Worm (Caenorhabditis elegans): ENCODE results near the gene R09E10.5.
A peak's percentile ranks its signal among the peaks of the same experiment; 100 is the strongest.

Gene R09E10.5

DNA sequence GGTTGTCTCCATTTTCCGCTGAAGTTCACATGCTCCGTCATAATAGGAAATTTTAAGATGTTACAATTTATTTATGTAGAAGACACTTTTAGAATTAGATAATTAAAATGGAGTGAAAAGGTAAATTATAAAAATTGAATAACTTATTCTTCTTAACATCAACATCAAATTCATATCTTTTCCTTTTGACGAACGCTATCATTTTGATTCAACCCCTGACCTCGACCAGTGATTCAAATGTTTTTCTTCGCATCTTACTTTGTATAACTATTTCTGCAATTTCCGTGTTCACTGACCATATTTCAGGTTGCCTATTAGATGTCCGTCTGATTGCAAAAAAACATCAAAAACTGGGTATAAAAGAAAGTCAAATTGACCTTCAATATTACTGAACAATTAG is 25.1 kb downstream of the R09E10.5 start, which contains the start of gene Y43C5A.7:
Gene Y43C5A.7 (plus strand): TSS at position 301 of the 400 bp plus-strand sequence.
- TF ChIP-seq pes-1 (GFP tag; IDR thresholded peaks at IDR 0.05) (no peak), tra-4 (tag; optimal IDR thresholded peaks at IDR 0.05) (no peak), flt-1 (GFP tag; IDR thresholded peaks at IDR 0.05) (no peak), ceh-13 (GFP tag; optimal IDR thresholded peaks at IDR 0.05) (no peak), tbx-11 (GFP tag; IDR thresholded peaks at IDR 0.05) (no peak), aly-1 (tag; optimal IDR thresholded peaks at IDR 0.05) (no peak), hmbx-1 (tag; optimal IDR thresholded peaks at IDR 0.05) (no peak)

DNA sequence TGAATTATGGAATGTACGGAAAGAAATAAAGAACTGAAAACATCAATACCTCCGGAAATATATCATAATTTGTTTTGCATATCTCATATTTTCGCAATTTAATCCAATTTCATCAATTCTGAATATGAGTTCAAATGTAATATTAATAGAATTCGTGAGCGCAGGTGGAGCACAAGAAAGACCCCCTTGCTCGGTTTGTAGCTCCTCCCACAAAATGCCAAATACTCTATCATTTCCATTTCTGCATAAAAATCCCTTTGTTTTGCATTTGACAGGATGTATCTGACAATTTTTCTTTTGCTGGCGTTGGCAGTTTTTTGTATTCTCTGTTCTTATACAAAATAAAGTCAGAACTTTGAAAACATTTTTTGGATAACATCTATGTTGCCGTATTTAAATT is 27.1 kb downstream of the R09E10.5 start:
- TF ChIP-seq scrt-1 (GFP tag; IDR thresholded peaks at IDR 0.05) = no peak
- no peak for TF ChIP-seq flt-1 (GFP tag; IDR thresholded peaks at IDR 0.05)
- TF ChIP-seq F13C5.2 (tag; optimal IDR thresholded peaks at IDR 0.05) = no peak
- TF ChIP-seq ceh-13 (GFP tag; optimal IDR thresholded peaks at IDR 0.05) = no peak
- no peak for TF ChIP-seq tbx-11 (GFP tag; IDR thresholded peaks at IDR 0.05)
- TF ChIP-seq sea-1 (GFP tag; conservative IDR thresholded peaks at IDR 0.05) = no peak
- TF ChIP-seq ama-1 (optimal IDR thresholded peaks at IDR 0.05) = no peak
- no peak for TF ChIP-seq tbx-37 (GFP tag; conservative IDR thresholded peaks at IDR 0.05)
- no peak for TF ChIP-seq hmbx-1 (tag; optimal IDR thresholded peaks at IDR 0.05)
- no peak for TF ChIP-seq pes-1 (GFP tag; IDR thresholded peaks at IDR 0.05)
- no peak for TF ChIP-seq aly-1 (tag; optimal IDR thresholded peaks at IDR 0.05)
- TF ChIP-seq hnd-1 (tag; optimal IDR thresholded peaks at IDR 0.05) = no peak
- no peak for TF ChIP-seq hmg-4 (GFP tag; optimal IDR thresholded peaks at IDR 0.05)
- TF ChIP-seq ets-7 (tag; optimal IDR thresholded peaks at IDR 0.05) = no peak
- TF ChIP-seq B0310.2 (tag; optimal IDR thresholded peaks at IDR 0.05) = no peak
- no peak for TF ChIP-seq tra-4 (tag; optimal IDR thresholded peaks at IDR 0.05)
- TF ChIP-seq ceh-36 (tag; optimal IDR thresholded peaks at IDR 0.05) = no peak

DNA sequence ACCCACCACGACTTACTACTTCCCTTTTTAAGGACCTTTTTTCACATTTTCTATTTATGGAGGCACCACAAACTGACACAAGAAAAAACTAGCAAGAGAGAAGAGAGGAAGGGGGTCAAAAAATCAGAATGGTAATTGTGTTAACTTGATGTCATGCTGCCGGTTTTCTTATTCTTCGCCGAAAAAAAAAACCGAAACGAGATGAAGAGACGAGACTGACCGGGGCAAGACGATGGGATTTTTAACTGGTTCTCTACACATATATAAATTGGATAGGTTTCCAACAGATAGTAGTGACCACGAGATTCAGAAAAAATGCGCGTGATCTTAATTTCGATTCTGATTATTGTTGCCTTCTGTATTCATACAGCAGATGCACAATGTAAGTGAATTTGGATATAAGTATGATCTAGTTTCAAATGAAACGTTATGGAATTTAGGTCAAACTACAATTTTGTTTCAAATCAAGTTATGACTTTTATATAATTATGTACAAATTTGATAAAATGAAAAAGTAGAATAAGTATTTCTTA is 28.3 kb downstream of the R09E10.5 start, which contains the start of gene Y43C5A.3:
Gene Y43C5A.3 (plus strand): TSS at position 256 of the 533 bp plus-strand sequence.
- no peak for TF ChIP-seq ceh-13 (GFP tag; optimal IDR thresholded peaks at IDR 0.05)
- no peak for TF ChIP-seq ets-7 (tag; optimal IDR thresholded peaks at IDR 0.05)
- no peak for TF ChIP-seq hnd-1 (tag; optimal IDR thresholded peaks at IDR 0.05)
- TF ChIP-seq sea-1 (GFP tag; conservative IDR thresholded peaks at IDR 0.05) = no peak
- TF ChIP-seq hmg-4 (GFP tag; optimal IDR thresholded peaks at IDR 0.05) = no peak
- TF ChIP-seq pes-1 (GFP tag; IDR thresholded peaks at IDR 0.05) = no peak
- no peak for TF ChIP-seq tra-4 (tag; optimal IDR thresholded peaks at IDR 0.05)
- TF ChIP-seq tbx-11 (GFP tag; IDR thresholded peaks at IDR 0.05) = no peak
- TF ChIP-seq aly-1 (tag; optimal IDR thresholded peaks at IDR 0.05) = no peak
- TF ChIP-seq ceh-36 (tag; optimal IDR thresholded peaks at IDR 0.05) = no peak
- TF ChIP-seq ama-1 (optimal IDR thresholded peaks at IDR 0.05) = no peak
- no peak for TF ChIP-seq B0310.2 (tag; optimal IDR thresholded peaks at IDR 0.05)
- TF ChIP-seq flt-1 (GFP tag; IDR thresholded peaks at IDR 0.05) = no peak
- TF ChIP-seq tbx-37 (GFP tag; conservative IDR thresholded peaks at IDR 0.05) = no peak
- TF ChIP-seq F13C5.2 (tag; optimal IDR thresholded peaks at IDR 0.05) = no peak

DNA sequence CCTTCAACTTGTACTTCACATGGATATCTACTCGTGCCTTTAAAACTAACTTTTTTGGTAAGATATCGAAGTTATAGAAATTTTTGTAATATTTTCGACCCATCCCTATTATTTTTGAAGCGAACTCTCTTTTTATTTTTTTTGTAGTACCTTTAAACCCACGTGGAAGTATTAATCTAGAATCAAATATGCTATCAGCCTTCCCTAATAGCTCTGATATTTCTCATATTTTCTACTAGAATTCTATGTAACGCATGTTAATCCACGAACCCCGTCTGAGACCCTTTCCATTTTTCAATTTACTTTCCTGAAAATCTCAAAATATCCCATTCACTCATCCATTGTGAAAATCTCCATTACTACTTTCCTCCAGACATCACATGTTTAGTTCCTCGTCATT is 28.7 kb downstream of the R09E10.5 start:
- TF ChIP-seq hnd-1 (tag; optimal IDR thresholded peaks at IDR 0.05) = no peak
- TF ChIP-seq pes-1 (GFP tag; IDR thresholded peaks at IDR 0.05) = no peak
- TF ChIP-seq ama-1 (optimal IDR thresholded peaks at IDR 0.05) = no peak
- TF ChIP-seq tra-4 (tag; optimal IDR thresholded peaks at IDR 0.05) = no peak
- TF ChIP-seq B0310.2 (tag; optimal IDR thresholded peaks at IDR 0.05) = no peak
- no peak for TF ChIP-seq tbx-11 (GFP tag; IDR thresholded peaks at IDR 0.05)
- no peak for TF ChIP-seq ets-7 (tag; optimal IDR thresholded peaks at IDR 0.05)
- no peak for TF ChIP-seq sea-1 (GFP tag; conservative IDR thresholded peaks at IDR 0.05)
- no peak for TF ChIP-seq tbx-37 (GFP tag; conservative IDR thresholded peaks at IDR 0.05)
- no peak for TF ChIP-seq aly-1 (tag; optimal IDR thresholded peaks at IDR 0.05)
- TF ChIP-seq ceh-13 (GFP tag; optimal IDR thresholded peaks at IDR 0.05) = no peak
- no peak for TF ChIP-seq scrt-1 (GFP tag; IDR thresholded peaks at IDR 0.05)
- TF ChIP-seq hmbx-1 (tag; optimal IDR thresholded peaks at IDR 0.05) = no peak
- no peak for TF ChIP-seq F13C5.2 (tag; optimal IDR thresholded peaks at IDR 0.05)
- TF ChIP-seq ceh-36 (tag; optimal IDR thresholded peaks at IDR 0.05) = no peak
- no peak for TF ChIP-seq flt-1 (GFP tag; IDR thresholded peaks at IDR 0.05)
- TF ChIP-seq hmg-4 (GFP tag; optimal IDR thresholded peaks at IDR 0.05) = no peak

DNA sequence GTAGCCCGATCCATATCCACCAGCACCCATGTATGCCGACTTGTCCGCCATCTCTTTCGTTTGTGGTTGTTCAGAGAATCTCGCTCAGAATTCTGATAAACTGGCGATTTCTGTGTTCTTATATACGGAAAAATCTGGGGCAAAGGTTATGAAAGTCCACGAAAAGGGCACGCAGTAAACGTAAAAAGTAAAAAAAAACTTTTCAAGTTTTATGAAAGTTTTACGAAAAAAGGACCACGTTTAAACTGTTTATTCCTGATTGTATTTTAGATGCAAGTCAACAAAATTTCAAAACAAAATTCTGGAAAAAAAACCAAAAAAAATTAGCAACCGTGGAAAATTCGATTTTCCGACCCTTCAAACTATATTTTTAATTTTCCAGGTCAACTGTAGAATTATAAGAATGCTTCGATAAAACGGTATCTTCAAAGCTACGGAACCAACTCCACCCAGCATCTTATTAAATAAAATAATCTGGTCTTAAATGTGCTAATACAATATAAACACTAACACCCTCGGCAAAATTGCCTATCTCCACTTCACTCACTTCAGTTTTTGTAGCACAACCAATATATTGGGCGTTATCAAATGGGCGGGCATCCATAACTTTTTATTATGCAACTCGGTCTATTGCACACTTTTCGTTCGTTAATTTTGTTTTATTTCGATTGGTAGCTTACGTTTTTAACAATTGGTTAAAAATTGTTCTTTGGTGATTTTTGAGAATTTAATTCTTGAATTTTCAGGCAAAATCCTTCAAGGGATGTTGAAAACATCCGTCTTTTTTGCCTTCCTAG is 32.8 kb downstream of the R09E10.5 start, which contains the start of the genes nspd-7 and Y43C5A.2:
Gene nspd-7 (minus strand): TSS at position 51 of the 797 bp plus-strand sequence.
Gene Y43C5A.2 (plus strand): TSS at position 747 of the 797 bp plus-strand sequence.
- no peak for TF ChIP-seq tbx-11 (GFP tag; IDR thresholded peaks at IDR 0.05)
- TF ChIP-seq sea-1 (GFP tag; conservative IDR thresholded peaks at IDR 0.05) = no peak
- TF ChIP-seq pes-1 (GFP tag; IDR thresholded peaks at IDR 0.05) = no peak
- no peak for TF ChIP-seq ceh-36 (tag; optimal IDR thresholded peaks at IDR 0.05)
- TF ChIP-seq F13C5.2 (tag; optimal IDR thresholded peaks at IDR 0.05) = no peak
- no peak for TF ChIP-seq tra-4 (tag; optimal IDR thresholded peaks at IDR 0.05)
- no peak for TF ChIP-seq hnd-1 (tag; optimal IDR thresholded peaks at IDR 0.05)
- no peak for TF ChIP-seq hmg-4 (GFP tag; optimal IDR thresholded peaks at IDR 0.05)
- no peak for TF ChIP-seq ama-1 (optimal IDR thresholded peaks at IDR 0.05)
- TF ChIP-seq scrt-1 (GFP tag; IDR thresholded peaks at IDR 0.05) = no peak
- no peak for TF ChIP-seq aly-1 (tag; optimal IDR thresholded peaks at IDR 0.05)

DNA sequence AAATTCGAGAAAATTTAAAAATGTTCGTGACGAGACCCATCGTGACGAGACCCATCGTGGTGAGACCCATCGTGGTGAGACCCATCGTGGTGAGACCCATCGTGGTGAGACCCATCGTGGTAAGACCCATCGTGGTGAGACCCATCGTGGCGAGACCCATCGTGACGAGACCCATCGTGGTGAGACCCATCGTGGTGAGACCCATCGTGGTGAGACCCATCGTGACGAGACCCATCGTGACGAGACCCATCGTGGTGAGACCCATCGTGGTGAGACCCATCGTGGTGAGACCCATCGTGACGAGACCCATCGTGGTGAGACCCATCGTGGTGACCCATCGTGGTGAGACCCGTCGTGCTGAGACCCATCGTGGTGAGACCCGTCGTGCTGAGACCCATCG is 39.2 kb downstream of the R09E10.5 start:
- 0 out of 2 replicates have a peak, but pooled peaks have one; percentile 27 for TF ChIP-seq flt-1 (GFP tag; IDR thresholded peaks at IDR 0.05)

DNA sequence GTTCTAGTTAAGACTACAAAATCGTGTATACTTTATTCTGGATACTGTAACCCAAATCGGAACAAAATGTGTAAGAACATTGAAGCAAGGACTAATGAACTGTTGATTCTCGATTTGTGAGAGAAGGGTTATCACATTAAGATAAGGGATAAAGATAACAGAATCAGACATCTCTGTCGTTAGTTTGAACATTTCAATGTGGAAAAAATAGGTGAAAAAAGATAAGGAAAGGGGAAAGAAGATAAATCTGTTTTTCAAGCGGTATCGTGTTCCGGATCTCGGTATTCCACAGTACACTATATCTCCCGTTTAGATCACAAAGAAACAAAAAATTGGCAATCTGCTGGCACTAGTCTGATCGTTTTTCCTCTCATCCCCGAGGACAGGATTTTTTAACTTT is 41.0 kb downstream of the R09E10.5 start:
- TF ChIP-seq ceh-13 (GFP tag; optimal IDR thresholded peaks at IDR 0.05) = no peak
- TF ChIP-seq hnd-1 (tag; optimal IDR thresholded peaks at IDR 0.05) = no peak
- no peak for TF ChIP-seq F13C5.2 (tag; optimal IDR thresholded peaks at IDR 0.05)
- TF ChIP-seq ceh-36 (tag; optimal IDR thresholded peaks at IDR 0.05) = no peak
- TF ChIP-seq tra-4 (tag; optimal IDR thresholded peaks at IDR 0.05) = no peak
- TF ChIP-seq pes-1 (GFP tag; IDR thresholded peaks at IDR 0.05) = no peak
- no peak for TF ChIP-seq hmbx-1 (tag; optimal IDR thresholded peaks at IDR 0.05)
- TF ChIP-seq ets-7 (tag; optimal IDR thresholded peaks at IDR 0.05) = no peak
- TF ChIP-seq B0310.2 (tag; optimal IDR thresholded peaks at IDR 0.05) = no peak

All from whole organism, early embryonic.